Worm (Caenorhabditis elegans) whole organism, young adult: ENCODE results near the gene F01D5.10.

Experiments
- F10E7.11 ChIP-seq: sonication (generic microtip); optimal IDR thresholded peaks from 2 replicates; lab custom pipeline; 2017; ENCODE audit warnings: mild to moderate bottlenecking, missing genetic modification characterization, moderate library complexity, missing compliant biosample characterization
- F49E8.2 ChIP-seq: sonication (generic microtip); optimal IDR thresholded peaks from 3 replicates; lab custom pipeline; 2017; ENCODE audit warnings: missing genetic modification characterization, mild to moderate bottlenecking, missing compliant biosample characterization, antibody characterized with exemption, moderate library complexity; ENCODE audit not compliant: insufficient read depth
- F57C9.4 ChIP-seq: sonication (generic microtip); optimal IDR thresholded peaks from 2 replicates; lab custom pipeline; 2017; ENCODE audit warnings: mild to moderate bottlenecking, missing genetic modification characterization, missing compliant biosample characterization
- K11D2.4 ChIP-seq: fragments of 200-800 bp; sonication (Bioruptor generic); IDR thresholded peaks from 2 replicates; pipeline ENCODE4 v1.3.6; 2022; ENCODE audit warnings: missing genetic modification reagents, missing genetic modification characterization, missing compliant biosample characterization
- T26A5.8 ChIP-seq: sonication (generic microtip); optimal IDR thresholded peaks from 2 replicates; lab custom pipeline; 2016; ENCODE audit warnings: missing genetic modification characterization, missing compliant biosample characterization
- Y53G8AR.9 ChIP-seq: fragments of 200-800 bp; sonication (Bioruptor generic); conservative IDR thresholded peaks from 2 replicates; pipeline ENCODE4 v1.3.6; 2022; ENCODE audit warnings: missing genetic modification reagents, missing genetic modification characterization, missing compliant biosample characterization
- Y56A3A.18 ChIP-seq: fragments of 200-800 bp; sonication (Bioruptor generic); IDR thresholded peaks from 2 replicates; pipeline ENCODE4 v1.3.6; 2022; ENCODE audit warnings: missing genetic modification reagents, missing genetic modification characterization, missing compliant biosample characterization
- Y79H2A.3 ChIP-seq: fragments of 200-800 bp; sonication (Bioruptor generic); conservative IDR thresholded peaks from 2 replicates; pipeline ENCODE4 v1.3.6; 2022; ENCODE audit warnings: missing genetic modification reagents, missing genetic modification characterization, missing compliant biosample characterization
- ZK185.1 ChIP-seq: sonication (generic microtip); optimal IDR thresholded peaks from 2 replicates; lab custom pipeline; 2016; ENCODE audit warnings: mild to moderate bottlenecking, missing genetic modification characterization, missing compliant biosample characterization; ENCODE audit not compliant: poor library complexity, severe bottlenecking
- athp-1 ChIP-seq: sonication (generic microtip); optimal IDR thresholded peaks from 2 replicates; lab custom pipeline; 2017; ENCODE audit warnings: mild to moderate bottlenecking, missing genetic modification characterization, missing compliant biosample characterization
- attf-6 ChIP-seq: fragments of 200-800 bp; sonication (Bioruptor generic); IDR thresholded peaks from 2 replicates; pipeline ENCODE4 v1.3.6; 2022; ENCODE audit warnings: missing genetic modification reagents, missing genetic modification characterization, missing compliant biosample characterization
- ceh-40 ChIP-seq: fragments of 200-800 bp; sonication (Bioruptor generic); IDR thresholded peaks from 2 replicates; pipeline ENCODE4 v1.3.6; 2022; ENCODE audit warnings: missing genetic modification characterization, missing compliant biosample characterization
- ceh-58 ChIP-seq: fragments of 200-800 bp; sonication (Bioruptor generic); IDR thresholded peaks from 2 replicates; pipeline ENCODE4 v1.3.6; 2022; ENCODE audit warnings: missing genetic modification characterization, missing compliant biosample characterization
- egl-44 ChIP-seq: fragments of 200-800 bp; sonication (Bioruptor generic); IDR thresholded peaks from 2 replicates; pipeline ENCODE4 v1.3.6; 2022; ENCODE audit warnings: missing genetic modification reagents, missing genetic modification characterization, missing compliant biosample characterization
- egrh-3 ChIP-seq: fragments of 200-800 bp; sonication (Bioruptor generic); IDR thresholded peaks from 2 replicates; pipeline ENCODE4 v1.3.6; 2022; ENCODE audit warnings: missing genetic modification reagents, missing genetic modification characterization, missing compliant biosample characterization
- ets-4 ChIP-seq: fragments of 200-800 bp; sonication (Bioruptor generic); optimal IDR thresholded peaks from 2 replicates; lab custom pipeline; 2018; ENCODE audit warnings: mild to moderate bottlenecking, missing genetic modification characterization, missing compliant biosample characterization
- hlh-26 ChIP-seq: fragments of 200-800 bp; sonication (Bioruptor generic); conservative IDR thresholded peaks from 2 replicates; pipeline ENCODE4 v1.3.6; 2022; ENCODE audit warnings: missing genetic modification reagents, missing genetic modification characterization, missing compliant biosample characterization
- hmg-20 ChIP-seq: fragments of 200-800 bp; sonication (Bioruptor generic); IDR thresholded peaks from 2 replicates; pipeline ENCODE4 v1.3.6; 2022; ENCODE audit warnings: missing genetic modification reagents, missing genetic modification characterization, missing compliant biosample characterization
- hrde-1 ChIP-seq: sonication (generic microtip); optimal IDR thresholded peaks from 2 replicates; lab custom pipeline; 2016; ENCODE audit warnings: missing genetic modification characterization, mild to moderate bottlenecking, missing compliant biosample characterization, moderate library complexity, missing genotype, missing genetic modification reagents, borderline replicate concordance
- hsf-1 ChIP-seq: fragments of 200-800 bp; sonication (Bioruptor generic); IDR thresholded peaks from 2 replicates; pipeline ENCODE4 v1.3.6; 2022; ENCODE audit warnings: missing genetic modification reagents, missing genetic modification characterization, missing compliant biosample characterization
- lag-1 ChIP-seq: fragments of 200-800 bp; sonication (Bioruptor generic); IDR thresholded peaks from 2 replicates; pipeline ENCODE4 v1.3.6; 2022; ENCODE audit warnings: missing genetic modification reagents, missing genetic modification characterization, missing compliant biosample characterization
- let-607 ChIP-seq, 2 experiments: fragments of 200-800 bp in 1 of 2; sonication (Bioruptor generic) in 1 of 2; sonication (generic microtip) in 1 of 2; optimal IDR thresholded peaks; 2 replicates each; lab custom pipeline; 2016 to 2018; ENCODE audit warnings: mild to moderate bottlenecking in 2 of 2, missing compliant biosample characterization in 2 of 2, missing genetic modification characterization in 2 of 2, moderate library complexity in 2 of 2, missing genotype in 1 of 2
- lin-35 ChIP-seq, 3 experiments: fragments of 150-350 bp in 2 of 3; sonication (generic microtip) in 1 of 3; optimal IDR thresholded peaks; 2 replicates each; lab custom pipeline; 2014 to 2018; ENCODE audit warnings: missing biosample characterization in 3 of 3, missing genetic modification characterization in 3 of 3, missing genetic modification reagents in 3 of 3
- lsy-27 ChIP-seq: sonication (generic microtip); optimal IDR thresholded peaks from 2 replicates; lab custom pipeline; 2017; ENCODE audit warnings: missing genetic modification characterization, mild to moderate bottlenecking, missing compliant biosample characterization, antibody characterized with exemption, missing genotype, borderline replicate concordance; ENCODE audit not compliant: insufficient read depth
- madf-6 ChIP-seq: fragments of 200-800 bp; sonication (Bioruptor generic); IDR thresholded peaks from 2 replicates; pipeline ENCODE4 v1.3.6; 2022; ENCODE audit warnings: missing genetic modification reagents, missing genetic modification characterization, missing compliant biosample characterization
- mcd-1 ChIP-seq: fragments of 200-800 bp; sonication (Bioruptor generic); IDR thresholded peaks from 2 replicates; pipeline ENCODE4 v1.3.6; 2022; ENCODE audit warnings: missing genetic modification reagents, missing genetic modification characterization, missing compliant biosample characterization
- nfya-1 ChIP-seq: sonication (generic microtip); optimal IDR thresholded peaks from 2 replicates; lab custom pipeline; 2017; ENCODE audit warnings: antibody characterized with exemption, missing compliant biosample characterization, missing genetic modification characterization, borderline replicate concordance; ENCODE audit not compliant: insufficient read depth
- nhr-120 ChIP-seq: fragments of 200-800 bp; sonication (Bioruptor generic); IDR thresholded peaks from 2 replicates; pipeline ENCODE4 v1.3.6; 2022; ENCODE audit warnings: missing genetic modification characterization, missing compliant biosample characterization
- nhr-179 ChIP-seq: sonication (generic microtip); optimal IDR thresholded peaks from 2 replicates; lab custom pipeline; 2016; ENCODE audit warnings: mild to moderate bottlenecking, missing genetic modification characterization, missing compliant biosample characterization
- pha-4 ChIP-seq: fragments of 150-350 bp; sonication (generic microtip); optimal IDR thresholded peaks from 2 replicates; lab custom pipeline; 2014; ENCODE audit warnings: missing biosample characterization, missing genetic modification reagents, missing genetic modification characterization
- rcor-1 ChIP-seq: fragments of 200-800 bp; sonication (Bioruptor generic); IDR thresholded peaks from 2 replicates; pipeline ENCODE4 v1.3.6; 2022; ENCODE audit warnings: missing genetic modification reagents, missing genetic modification characterization, missing compliant biosample characterization
- rec-8 ChIP-seq, 2 experiments: sonication (generic microtip); optimal IDR thresholded peaks; 2 replicates each; lab custom pipeline; 2016; ENCODE audit warnings: mild to moderate bottlenecking in 2 of 2, missing genetic modification characterization in 2 of 2, missing genetic modification reagents in 2 of 2, missing genotype in 2 of 2, missing biosample characterization in 1 of 2, missing compliant biosample characterization in 1 of 2, moderate library complexity in 1 of 2
- sea-2 ChIP-seq: fragments of 200-800 bp; sonication (Bioruptor generic); IDR thresholded peaks from 2 replicates; pipeline ENCODE4 v1.3.6; 2022; ENCODE audit warnings: missing genetic modification characterization, missing compliant biosample characterization
- snpc-3.4 ChIP-seq: sonication (generic microtip); optimal IDR thresholded peaks from 2 replicates; lab custom pipeline; 2017; ENCODE audit warnings: missing genetic modification characterization, mild to moderate bottlenecking, missing compliant biosample characterization, antibody characterized with exemption, moderate library complexity, missing genotype, missing genetic modification reagents
- somi-1 ChIP-seq: fragments of 200-800 bp; sonication (Bioruptor generic); optimal IDR thresholded peaks from 2 replicates; lab custom pipeline; 2018; ENCODE audit warnings: mild to moderate bottlenecking, missing genetic modification characterization, missing compliant biosample characterization
- tbp1 ChIP-seq: fragments of 200-800 bp; sonication (Bioruptor generic); optimal IDR thresholded peaks from 2 replicates; lab custom pipeline; 2018; ENCODE audit warnings: mild to moderate bottlenecking, missing genetic modification characterization, missing compliant biosample characterization
- unc-62 ChIP-seq: fragments of 150-350 bp; optimal IDR thresholded peaks from 2 replicates; lab custom pipeline; 2014; ENCODE audit warnings: missing biosample characterization, missing genetic modification reagents, missing genetic modification characterization
- zim-3 ChIP-seq: sonication (generic microtip); optimal IDR thresholded peaks from 2 replicates; lab custom pipeline; 2017; ENCODE audit warnings: mild to moderate bottlenecking, missing genetic modification characterization, moderate library complexity, missing compliant biosample characterization
- ztf-18 ChIP-seq: sonication (generic microtip); optimal IDR thresholded peaks from 2 replicates; lab custom pipeline; 2016; ENCODE audit warnings: missing genotype, mild to moderate bottlenecking, missing genetic modification characterization, missing compliant biosample characterization
- ztf-25 ChIP-seq: fragments of 200-800 bp; sonication (Bioruptor generic); IDR thresholded peaks from 2 replicates; pipeline ENCODE4 v1.3.6; 2022; ENCODE audit warnings: missing genetic modification reagents, missing genetic modification characterization, missing compliant biosample characterization
- ztf-26 ChIP-seq: sonication (generic microtip); optimal IDR thresholded peaks from 2 replicates; lab custom pipeline; 2017; ENCODE audit warnings: missing genetic modification characterization, missing compliant biosample characterization

Gene F01D5.10

DNA sequence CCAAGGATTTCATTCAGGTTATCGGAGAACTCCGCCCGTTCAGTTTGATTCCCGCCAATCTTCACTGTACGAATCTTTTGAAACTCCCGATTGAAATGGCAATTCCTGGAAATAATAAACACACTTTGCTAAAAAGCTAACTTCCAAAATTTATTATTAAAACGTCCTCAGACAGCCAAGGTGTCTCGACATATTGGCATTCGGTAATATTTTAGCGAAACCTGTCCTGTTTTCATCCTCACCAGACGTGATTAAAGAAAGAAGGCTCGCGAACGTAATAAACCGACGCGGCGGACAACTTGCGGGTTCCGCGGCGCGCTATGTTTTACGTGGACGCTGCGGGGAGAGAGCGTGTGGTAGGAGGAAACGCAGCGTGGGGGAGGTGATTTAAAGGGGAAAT lies 2.9 kb downstream of the F01D5.10 start (continued):
- no peak for TF ChIP-seq nfya-1 (tag; lab: Kevin White, UChicago)
- TF ChIP-seq ceh-40 (GFP tag; lab: Robert Waterston, UW): no peak
- TF ChIP-seq F57C9.4 (tag; lab: Kevin White, UChicago): peak; percentile 32
- peak; percentile 89 for TF ChIP-seq rcor-1 (GFP tag; lab: Robert Waterston, UW)
- TF ChIP-seq madf-6 (GFP tag; lab: Robert Waterston, UW): peak; percentile 91
- no peak for TF ChIP-seq egl-44 (GFP tag; lab: Robert Waterston, UW)
- peak; percentile 39; the same call in 1 of the 2 replicates for TF ChIP-seq egrh-3 (GFP tag; lab: Robert Waterston, UW)
- TF ChIP-seq zim-3 (tag; lab: Kevin White, UChicago): peak; percentile 41
- TF ChIP-seq let-607 (tag; optimal IDR thresholded peaks at IDR 0.05; lab: Kevin White, UChicago): peak; percentile 29 to 58
- TF ChIP-seq nhr-120 (GFP tag; lab: Robert Waterston, UW): no peak
- TF ChIP-seq hsf-1 (GFP tag; lab: Robert Waterston, UW): peak; percentile 60; the same call in 1 of the 2 replicates
- peak; percentile 62 for TF ChIP-seq Y53G8AR.9
- peak; percentile 62; the same call in 1 of the 2 replicates for TF ChIP-seq Y79H2A.3 (GFP tag; lab: Robert Waterston, UW)
- peak; percentile 39 for TF ChIP-seq ZK185.1
- peak; percentile 81 for TF ChIP-seq ztf-26 (tag; lab: Kevin White, UChicago)
- peak; percentile 74; the same call in 1 of the 2 replicates for TF ChIP-seq K11D2.4 (GFP tag; lab: Robert Waterston, UW)
- TF ChIP-seq pha-4 (tag; lab: Kevin White, UChicago): peak; percentile 18
- TF ChIP-seq somi-1: peak; percentile 23
- TF ChIP-seq ets-4 (GFP tag; lab: Kevin White, UChicago): peak; percentile 0
- peak; percentile 42 for TF ChIP-seq hrde-1 (tag; lab: Kevin White, UChicago)
- no peak for TF ChIP-seq sea-2 (GFP tag; lab: Robert Waterston, UW)
- peak; percentile 88 for TF ChIP-seq F49E8.2 (tag; lab: Kevin White, UChicago)
- TF ChIP-seq mcd-1: peak; percentile 92
- peak; percentile 83 for TF ChIP-seq tbp1 (GFP tag; lab: Kevin White, UChicago)
- peak; percentile 1 for TF ChIP-seq lsy-27 (tag; lab: Kevin White, UChicago)
- TF ChIP-seq hmg-20 (GFP tag; lab: Robert Waterston, UW): peak; percentile 74
- TF ChIP-seq ceh-58: no peak
- peak; percentile 96 for TF ChIP-seq attf-6 (GFP tag; lab: Robert Waterston, UW)
- peak; percentile 98 for TF ChIP-seq snpc-3.4
- peak; percentile 40 for TF ChIP-seq F10E7.11 (tag; lab: Kevin White, UChicago)
- peak; percentile 6 to 28 for TF ChIP-seq rec-8 (tag; optimal IDR thresholded peaks at IDR 0.05; lab: Kevin White, UChicago)
- TF ChIP-seq lag-1: no peak
- no peak for TF ChIP-seq hlh-26
- TF ChIP-seq ztf-25 (GFP tag; lab: Robert Waterston, UW): no peak
- peak in 2 of 3 experiments; percentile 18 to 75 for TF ChIP-seq lin-35 (GFP tag; optimal IDR thresholded peaks at IDR 0.05; lab: Kevin White, UChicago)

DNA sequence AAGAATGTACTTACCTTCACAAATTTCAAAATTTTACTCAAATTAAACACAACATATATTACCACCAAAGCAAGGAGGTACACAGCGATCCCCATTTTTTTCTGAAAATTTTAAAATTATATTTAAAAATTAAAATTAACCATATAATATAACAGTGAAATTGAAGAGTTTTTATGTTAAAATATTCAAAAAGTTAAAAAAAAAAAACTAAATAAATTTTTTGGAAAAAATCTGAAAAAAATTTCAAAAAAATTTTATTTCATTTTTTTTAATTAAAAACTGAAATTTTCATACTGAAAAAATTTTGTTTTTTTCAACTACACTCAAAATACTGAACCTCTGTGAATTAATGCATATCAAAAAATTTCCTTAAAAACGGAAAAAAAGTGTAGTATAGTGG lies 4.3 kb downstream of the F01D5.10 start, which contains the start of gene cyp-37A1:
cyp-37A1 (minus strand) TSS at position 101 of the 400 bp plus-strand sequence.
- TF ChIP-seq Y56A3A.18 (GFP tag; lab: Robert Waterston, UW): no peak
- TF ChIP-seq hsf-1 (GFP tag; lab: Robert Waterston, UW): no peak
- no peak for TF ChIP-seq unc-62 (GFP tag; lab: Kevin White, UChicago)
- TF ChIP-seq ztf-18: no peak
- no peak for TF ChIP-seq nhr-179 (tag; lab: Kevin White, UChicago)
- TF ChIP-seq athp-1 (tag; lab: Kevin White, UChicago): no peak
- no peak for TF ChIP-seq ztf-25 (GFP tag; lab: Robert Waterston, UW)
- no peak for TF ChIP-seq T26A5.8 (tag; lab: Kevin White, UChicago)
- TF ChIP-seq hmg-20 (GFP tag; lab: Robert Waterston, UW): no peak
